Fruit fly (Drosophila melanogaster) whole organism, embryonic: ENCODE results near the gene CG4338.

Source experiments
- Ada2b ChIP-seq: fragments of 200-800 bp; sonication (Bioruptor generic); IDR thresholded peaks from 2 replicates; pipeline ENCODE4 v1.3.6; 2022; ENCODE audit warnings: missing biosample characterization, missing genetic modification characterization
- Atf6 ChIP-seq: fragments of 200-800 bp; sonication (Bioruptor generic); IDR thresholded peaks from 2 replicates; pipeline ENCODE4 v1.3.6; 2022; ENCODE audit warnings: missing biosample characterization, missing genetic modification characterization
- CG10267 ChIP-seq: fragments of 200-800 bp; sonication (Bioruptor generic); optimal IDR thresholded peaks from 2 replicates; lab custom pipeline; 2018; ENCODE audit warnings: missing biosample characterization, mild to moderate bottlenecking, missing genetic modification characterization, moderate library complexity
- CG10543 ChIP-seq: fragments of 200-800 bp; sonication (Bioruptor generic); optimal IDR thresholded peaks from 3 replicates; lab custom pipeline; 2017; ENCODE audit warnings: missing biosample characterization, mild to moderate bottlenecking, missing genetic modification characterization, moderate library complexity
- CG10654 ChIP-seq: fragments of 200-800 bp; sonication (Bioruptor generic); optimal IDR thresholded peaks from 2 replicates; lab custom pipeline; 2016; ENCODE audit warnings: missing biosample characterization, missing genetic modification characterization
- CG11696 ChIP-seq: fragments of 200-800 bp; sonication (Bioruptor generic); IDR thresholded peaks from 2 replicates; pipeline ENCODE4 v1.3.6; 2022; ENCODE audit warnings: missing biosample characterization, missing genetic modification characterization
- CG1529 ChIP-seq: fragments of 200-800 bp; sonication (Bioruptor generic); optimal IDR thresholded peaks from 3 replicates; lab custom pipeline; 2018; ENCODE audit warnings: missing biosample characterization, missing genetic modification characterization
- CG16779 ChIP-seq: fragments of 200-800 bp; sonication (Bioruptor generic); IDR thresholded peaks from 2 replicates; pipeline ENCODE4 v1.3.6; 2022; ENCODE audit warnings: missing biosample characterization, missing genetic modification characterization
- CG18262 ChIP-seq: fragments of 200-800 bp; optimal IDR thresholded peaks from 3 replicates; lab custom pipeline; 2019; ENCODE audit warnings: missing biosample characterization, mild to moderate bottlenecking, missing genetic modification characterization, moderate library complexity
- CG2889 ChIP-seq: fragments of 200-800 bp; sonication (Bioruptor generic); IDR thresholded peaks from 3 replicates; pipeline ENCODE4 v1.3.6; 2022; ENCODE audit warnings: missing biosample characterization, missing genetic modification characterization
- CG32767 ChIP-seq: fragments of 200-800 bp; sonication (Bioruptor generic); IDR thresholded peaks from 2 replicates; pipeline ENCODE4 v1.3.6; 2022; ENCODE audit warnings: missing biosample characterization, missing genetic modification characterization
- CG42726 ChIP-seq: fragments of 200-800 bp; sonication (Bioruptor generic); IDR thresholded peaks from 2 replicates; pipeline ENCODE4 v1.3.6; 2022; ENCODE audit warnings: missing biosample characterization, missing genetic modification characterization; ENCODE audit not compliant: partially characterized antibody
- CG4404 ChIP-seq: fragments of 200-800 bp; sonication (Bioruptor generic); IDR thresholded peaks from 2 replicates; pipeline ENCODE4 v1.3.6; 2022; ENCODE audit warnings: missing biosample characterization, missing genetic modification characterization
- CG4707 ChIP-seq: fragments of 200-800 bp; sonication (Bioruptor generic); optimal IDR thresholded peaks from 2 replicates; lab custom pipeline; 2018; ENCODE audit warnings: missing biosample characterization, mild to moderate bottlenecking, missing genetic modification characterization, moderate library complexity
- CG4730 ChIP-seq: fragments of 200-800 bp; sonication (Bioruptor generic); IDR thresholded peaks from 2 replicates; pipeline ENCODE4 v1.3.6; 2022; ENCODE audit warnings: missing biosample characterization, missing genetic modification characterization
- CG6175 ChIP-seq: fragments of 200-800 bp; sonication (Bioruptor generic); IDR thresholded peaks from 3 replicates; pipeline ENCODE4 v1.3.6; 2022; ENCODE audit warnings: missing biosample characterization, missing genetic modification characterization
- CG6683 ChIP-seq: fragments of 200-800 bp; sonication (Bioruptor generic); optimal IDR thresholded peaks from 2 replicates; lab custom pipeline; 2017; ENCODE audit warnings: missing biosample characterization, mild to moderate bottlenecking, missing genetic modification characterization, missing genetic modification reagents
- CG7271 ChIP-seq: fragments of 200-800 bp; sonication (Bioruptor generic); optimal IDR thresholded peaks from 2 replicates; lab custom pipeline; 2018; ENCODE audit warnings: missing biosample characterization, mild to moderate bottlenecking, missing genetic modification characterization, moderate library complexity
- CG8281 ChIP-seq: fragments of 200-800 bp; sonication (Bioruptor generic); optimal IDR thresholded peaks from 2 replicates; lab custom pipeline; 2018; ENCODE audit warnings: missing biosample characterization, mild to moderate bottlenecking, missing genetic modification characterization, moderate library complexity
- Dll ChIP-seq: fragments of 200-800 bp; sonication (Bioruptor generic); IDR thresholded peaks from 4 replicates; pipeline ENCODE4 v1.3.6; 2022; ENCODE audit warnings: missing biosample characterization, missing genetic modification characterization; ENCODE audit not compliant: partially characterized antibody
- HLH4C ChIP-seq: fragments of 200-800 bp; sonication (Bioruptor generic); IDR thresholded peaks from 3 replicates; pipeline ENCODE4 v1.3.6; 2022; ENCODE audit warnings: missing biosample characterization, missing genetic modification characterization; ENCODE audit not compliant: partially characterized antibody
- HLH54F ChIP-seq: fragments of 200-800 bp; sonication (Bioruptor generic); optimal IDR thresholded peaks from 3 replicates; lab custom pipeline; 2016; ENCODE audit warnings: missing biosample characterization, missing genetic modification characterization
- Hr39 ChIP-seq: fragments of >200 bp; optimal IDR thresholded peaks from 2 replicates; lab custom pipeline; 2017
- Med ChIP-seq: fragments of 200-800 bp; sonication (Bioruptor generic); peaks from one replicate; lab custom pipeline; 2016; ENCODE audit warnings: missing biosample characterization, missing genetic modification characterization, mild to moderate bottlenecking, inconsistent platforms, moderate library complexity
- Pdp1 ChIP-seq, 2 experiments: fragments of 200-800 bp; sonication (Bioruptor generic); optimal IDR thresholded peaks; 3 replicates each; lab custom pipeline; 2016; ENCODE audit warnings: missing biosample characterization in 2 of 2, missing genetic modification characterization in 2 of 2, mild to moderate bottlenecking in 1 of 2, moderate library complexity in 1 of 2
- Side ChIP-seq: fragments of 200-800 bp; sonication (Bioruptor generic); optimal IDR thresholded peaks from 2 replicates; lab custom pipeline; 2016; ENCODE audit warnings: missing biosample characterization, missing genetic modification characterization
- Six4 ChIP-seq: fragments of 200-800 bp; sonication (Bioruptor generic); optimal IDR thresholded peaks from 2 replicates; lab custom pipeline; 2016; ENCODE audit warnings: missing biosample characterization, missing genetic modification characterization
- Sry-δ ChIP-seq: fragments of 200-800 bp; sonication (Bioruptor generic); optimal IDR thresholded peaks from 2 replicates; lab custom pipeline; 2016; ENCODE audit warnings: missing biosample characterization, missing genetic modification characterization
- Vsx1 ChIP-seq: fragments of 200-800 bp; sonication (Bioruptor generic); optimal IDR thresholded peaks from 2 replicates; lab custom pipeline; 2017; ENCODE audit warnings: missing biosample characterization, mild to moderate bottlenecking, missing genetic modification characterization, missing genetic modification reagents
- aop ChIP-seq: fragments of 200-800 bp; sonication (Bioruptor generic); IDR thresholded peaks from 2 replicates; pipeline ENCODE4 v1.3.6; 2022; ENCODE audit warnings: missing biosample characterization, missing genetic modification characterization
- bbx ChIP-seq: fragments of 200-800 bp; sonication (Bioruptor generic); IDR thresholded peaks from 2 replicates; pipeline ENCODE4 v1.3.6; 2022; ENCODE audit warnings: missing biosample characterization, missing genetic modification characterization; ENCODE audit not compliant: partially characterized antibody
- cg ChIP-seq: fragments of 200-800 bp; sonication (Bioruptor generic); optimal IDR thresholded peaks from 3 replicates; lab custom pipeline; 2019; ENCODE audit warnings: missing biosample characterization, mild to moderate bottlenecking, missing genetic modification characterization, moderate library complexity
- corto ChIP-seq: fragments of 200-800 bp; sonication (Bioruptor generic); optimal IDR thresholded peaks from 2 replicates; lab custom pipeline; 2016; ENCODE audit warnings: missing biosample characterization, mild to moderate bottlenecking, missing genetic modification characterization, moderate library complexity
- danr ChIP-seq: fragments of 200-800 bp; sonication (Bioruptor generic); IDR thresholded peaks from 2 replicates; pipeline ENCODE4 v1.3.6; 2022; ENCODE audit warnings: missing biosample characterization, missing genetic modification characterization
- ems ChIP-seq: fragments of 200-800 bp; sonication (Bioruptor generic); optimal IDR thresholded peaks from 3 replicates; lab custom pipeline; 2016; ENCODE audit warnings: missing biosample characterization, missing genetic modification characterization
- fd96Cb ChIP-seq: fragments of 200-800 bp; sonication (Bioruptor generic); optimal IDR thresholded peaks from 2 replicates; lab custom pipeline; 2018; ENCODE audit warnings: missing biosample characterization, mild to moderate bottlenecking, missing genetic modification characterization, moderate library complexity
- ftz-f1 ChIP-seq: fragments of 200-800 bp; sonication (Bioruptor generic); optimal IDR thresholded peaks from 2 replicates; lab custom pipeline; 2016; ENCODE audit warnings: missing biosample characterization, missing genetic modification characterization
- gsb ChIP-seq: fragments of 200-800 bp; sonication (Bioruptor generic); IDR thresholded peaks from 2 replicates; pipeline ENCODE4 v1.3.6; 2022; ENCODE audit warnings: missing biosample characterization, missing genetic modification characterization
- inv ChIP-seq: fragments of 200-800 bp; sonication (Bioruptor generic); IDR thresholded peaks from 2 replicates; pipeline ENCODE4 v1.3.6; 2022; ENCODE audit warnings: missing biosample characterization, missing genetic modification characterization; ENCODE audit not compliant: partially characterized antibody
- lola ChIP-seq, 3 experiments: fragments of >200 bp in 2 of 3; fragments of 200-800 bp in 1 of 3; sonication (Bioruptor generic) in 1 of 3; optimal IDR thresholded peaks; 2 replicates each; lab custom pipeline; 2017 to 2019; ENCODE audit warnings: missing biosample characterization in 3 of 3, missing genetic modification characterization in 3 of 3, mild to moderate bottlenecking in 1 of 3, moderate library complexity in 1 of 3
- nmo ChIP-seq: fragments of 200-800 bp; sonication (Bioruptor generic); optimal IDR thresholded peaks from 2 replicates; lab custom pipeline; 2018; ENCODE audit warnings: missing biosample characterization, mild to moderate bottlenecking, missing genetic modification characterization, moderate library complexity
- prd ChIP-seq, 3 experiments: fragments of >200 bp in 2 of 3; fragments of 200-800 bp in 1 of 3; sonication (Bioruptor generic) in 1 of 3; optimal IDR thresholded peaks in 2 of 3; IDR thresholded peaks in 1 of 3; 2 replicates in 2 of 3; 3 replicates in 1 of 3; pipeline versions ENCODE4 v1.3.6 to Lab custom; 2017 to 2022; ENCODE audit warnings: missing biosample characterization in 1 of 3, missing genetic modification characterization in 1 of 3
- sc ChIP-seq, 3 experiments: fragments of >200 bp in 2 of 3; fragments of 200-800 bp in 1 of 3; sonication (Bioruptor generic) in 1 of 3; optimal IDR thresholded peaks; 2 replicates in 2 of 3; 3 replicates in 1 of 3; lab custom pipeline; 2017; ENCODE audit warnings: mild to moderate bottlenecking in 1 of 3, missing biosample characterization in 1 of 3, missing genetic modification characterization in 1 of 3, missing genetic modification reagents in 1 of 3
- sd ChIP-seq: fragments of 200-800 bp; sonication (Bioruptor generic); optimal IDR thresholded peaks from 3 replicates; lab custom pipeline; 2018; ENCODE audit warnings: missing biosample characterization, mild to moderate bottlenecking, missing genetic modification characterization, moderate library complexity
- sens ChIP-seq: fragments of 200-800 bp; sonication (Bioruptor generic); peaks from one replicate; lab custom pipeline; 2016; ENCODE audit warnings: missing biosample characterization, missing genetic modification characterization
- shn ChIP-seq: fragments of 200-800 bp; sonication (Bioruptor generic); optimal IDR thresholded peaks from 3 replicates; lab custom pipeline; 2016; ENCODE audit warnings: missing biosample characterization, missing genetic modification characterization
- ttk ChIP-seq: fragments of 200-800 bp; sonication (Bioruptor generic); IDR thresholded peaks from 2 replicates; pipeline ENCODE4 v2.1.2; 2022; ENCODE audit warnings: missing biosample characterization, missing genetic modification characterization
- z ChIP-seq: fragments of 200-800 bp; sonication (Bioruptor generic); IDR thresholded peaks from 3 replicates; pipeline ENCODE4 v1.3.6; 2022; ENCODE audit warnings: missing biosample characterization, missing genetic modification characterization

CG4338 gene

dm6 chr3R:15305246-15305645 lies 29.9 kb downstream of the CG4338 start (continued):
- TF ChIP-seq CG42726 (GFP tag; lab: Robert Waterston, UW) (peak; percentile 23; the same call in 1 of the 2 replicates), Ada2b (GFP tag; lab: Robert Waterston, UW) (no peak), ftz-f1 (GFP tag; lab: Kevin White, UChicago) (peak; percentile 56), bbx (GFP tag; lab: Robert Waterston, UW) (0 out of 2 replicates have a peak, but pooled peaks have one; percentile 6), Hr39 (peak; percentile 16), CG7271 (tag; lab: Kevin White, UChicago) (no peak), HLH54F (GFP tag; lab: Kevin White, UChicago) (no peak), CG16779 (GFP tag; lab: Robert Waterston, UW) (no peak), CG10543 (GFP tag; lab: Kevin White, UChicago) (peak; percentile 6), Six4 (GFP tag; lab: Kevin White, UChicago) (no peak), Dll (GFP tag; lab: Robert Waterston, UW) (no peak), CG4404 (GFP tag; lab: Robert Waterston, UW) (no peak)

- TF ChIP-seq aop (GFP tag; lab: Robert Waterston, UW), result no peak
- TF ChIP-seq Dll (GFP tag; lab: Robert Waterston, UW), result no peak
- no peak for TF ChIP-seq HLH4C (GFP tag; lab: Robert Waterston, UW)
- TF ChIP-seq gsb (GFP tag; lab: Robert Waterston, UW), result no peak
- 0 out of 3 replicates have a peak, but pooled peaks have one; percentile 27 for TF ChIP-seq z (GFP tag; lab: Robert Waterston, UW)
- no peak for TF ChIP-seq prd (optimal IDR thresholded peaks at IDR 0.05; lab: Kevin White, UChicago)
- no peak for TF ChIP-seq prd (GFP tag; IDR thresholded peaks at IDR 0.05; lab: Robert Waterston, UW)
- no peak for TF ChIP-seq CG10267
- no peak for TF ChIP-seq CG6683 (GFP tag; lab: Kevin White, UChicago)
- TF ChIP-seq fd96Cb (tag; lab: Kevin White, UChicago), result no peak
- no peak for TF ChIP-seq ems (GFP tag; lab: Kevin White, UChicago)
- TF ChIP-seq CG18262 (tag; lab: Kevin White, UChicago), result no peak
- TF ChIP-seq CG8281 (tag; lab: Kevin White, UChicago), result no peak
- no peak for TF ChIP-seq CG6175 (GFP tag; lab: Robert Waterston, UW)
- TF ChIP-seq cg (GFP tag; lab: Kevin White, UChicago), result peak; percentile 66
- TF ChIP-seq sens (GFP tag; lab: Kevin White, UChicago), result peak; percentile 82
- no peak for TF ChIP-seq CG2889 (GFP tag; lab: Robert Waterston, UW)
- no peak for TF ChIP-seq ttk (GFP tag; lab: Robert Waterston, UW)
- no peak for TF ChIP-seq Side
- TF ChIP-seq lola (GFP tag; optimal IDR thresholded peaks at IDR 0.05; lab: Kevin White, UChicago), result no peak
- no peak for TF ChIP-seq corto
- TF ChIP-seq Sry-δ (GFP tag; lab: Kevin White, UChicago), result no peak
- no peak for TF ChIP-seq nmo (GFP tag; lab: Kevin White, UChicago)
- peak; percentile 70 for TF ChIP-seq Med (GFP tag; lab: Kevin White, UChicago)
- TF ChIP-seq Vsx1 (GFP tag; lab: Kevin White, UChicago), result no peak
- TF ChIP-seq sc (optimal IDR thresholded peaks at IDR 0.05; lab: Kevin White, UChicago), result no peak
- TF ChIP-seq sc (GFP tag; optimal IDR thresholded peaks at IDR 0.05; lab: Kevin White, UChicago), result no peak
- no peak for TF ChIP-seq danr (GFP tag; lab: Robert Waterston, UW)
- TF ChIP-seq CG32767 (GFP tag; lab: Robert Waterston, UW), result 0 out of 2 replicates have a peak, but pooled peaks have one; percentile 15
- no peak for TF ChIP-seq shn (GFP tag; lab: Kevin White, UChicago)
- peak in 1 of 2 experiments; percentile 54 for TF ChIP-seq Pdp1 (GFP tag; optimal IDR thresholded peaks at IDR 0.05; lab: Kevin White, UChicago)
- no peak for TF ChIP-seq inv (GFP tag; lab: Robert Waterston, UW)
- TF ChIP-seq Six4 (GFP tag; lab: Kevin White, UChicago), result no peak
- no peak for TF ChIP-seq Atf6 (GFP tag; lab: Robert Waterston, UW)
- TF ChIP-seq CG1529 (GFP tag; lab: Kevin White, UChicago), result no peak
- TF ChIP-seq CG10654 (GFP tag; lab: Kevin White, UChicago), result no peak
- peak; percentile 1 for TF ChIP-seq sd (tag; lab: Kevin White, UChicago)
- no peak for TF ChIP-seq CG4707 (GFP tag; lab: Kevin White, UChicago)
- no peak for TF ChIP-seq CG11696
- no peak for TF ChIP-seq CG4730 (GFP tag; lab: Robert Waterston, UW)
Observed at dm6 chr3R:15309924-15310323, 34.6 kb downstream of the CG4338 start, which contains the start of gene Tm2. Gene Tm2, plus strand, starts transcription at chr3R:15310193.
